Fruit fly (Drosophila melanogaster) S2 (cell line): ENCODE results near the gene CG32354.

Experiments used
- CG8478 ChIP-seq: fragments of >200 bp; optimal IDR thresholded peaks from 2 replicates; lab custom pipeline; 2018
- CTCF ChIP-seq, 2 experiments: fragments of >200 bp; optimal IDR thresholded peaks; 2 replicates each; lab custom pipeline; 2018

DNA sequence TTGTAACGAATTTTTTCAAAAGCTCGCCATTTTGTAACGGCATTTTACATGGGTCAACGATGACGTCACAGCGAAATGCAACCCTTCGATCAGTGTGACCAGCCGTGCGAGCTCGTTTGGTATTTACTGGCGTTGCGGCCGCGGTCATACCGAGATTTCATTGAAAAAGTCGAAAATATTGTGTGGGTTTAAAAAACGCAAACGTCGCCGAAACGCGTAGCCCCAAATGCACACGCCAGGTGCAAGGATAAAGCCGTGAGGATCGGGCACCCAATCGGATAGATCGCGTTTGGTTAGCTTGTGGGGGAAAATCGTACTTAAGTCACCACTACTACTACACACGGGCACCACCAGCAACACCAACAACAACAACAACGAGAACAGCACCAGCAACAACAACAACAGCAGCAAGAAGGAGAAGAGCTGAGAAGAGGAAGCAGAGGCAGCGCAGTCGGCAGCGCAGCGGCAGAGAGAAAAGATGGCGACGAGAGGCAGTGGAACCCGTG lies 2.9 kb upstream of the CG32354 start, which contains the start of gene Cbl:
- TF ChIP-seq CG8478 (lab: Kevin White, UChicago) (no peak), CTCF (optimal IDR thresholded peaks at IDR 0.05; lab: Kevin White, UChicago) (peak in 1 of 2 experiments; percentile 28)
